Fruit fly (Drosophila melanogaster) whole organism, embryonic: ENCODE data around the gene CG13239.

Source experiments
- CG10267 ChIP-seq: fragments of 200-800 bp; sonication (Bioruptor generic); optimal IDR thresholded peaks from 2 replicates; lab custom pipeline; 2018; ENCODE audit warnings: missing biosample characterization, mild to moderate bottlenecking, missing genetic modification characterization, moderate library complexity
- CG11398 ChIP-seq: fragments of 200-800 bp; sonication (Bioruptor generic); optimal IDR thresholded peaks from 2 replicates; lab custom pipeline; 2016; ENCODE audit warnings: missing biosample characterization, missing genetic modification characterization
- CG14014 ChIP-seq: fragments of 200-800 bp; sonication (Bioruptor generic); IDR thresholded peaks from 2 replicates; pipeline ENCODE4 v1.3.6; 2022; ENCODE audit warnings: missing biosample characterization, missing genetic modification characterization
- CG15514 ChIP-seq: fragments of 200-800 bp; sonication (Bioruptor generic); optimal IDR thresholded peaks from 3 replicates; lab custom pipeline; 2017; ENCODE audit warnings: missing biosample characterization, missing genetic modification characterization, mild to moderate bottlenecking, moderate library complexity, missing genetic modification reagents
- CG16863 ChIP-seq: fragments of 200-800 bp; sonication (Bioruptor generic); optimal IDR thresholded peaks from 3 replicates; lab custom pipeline; 2016; ENCODE audit warnings: missing biosample characterization, missing genetic modification characterization
- CG17359 ChIP-seq: fragments of 200-800 bp; sonication (Bioruptor generic); optimal IDR thresholded peaks from 3 replicates; lab custom pipeline; 2018; ENCODE audit warnings: missing biosample characterization, mild to moderate bottlenecking, missing genetic modification characterization, moderate library complexity
- CG17802 ChIP-seq: fragments of 200-800 bp; sonication (Bioruptor generic); optimal IDR thresholded peaks from 2 replicates; lab custom pipeline; 2018; ENCODE audit warnings: missing biosample characterization, mild to moderate bottlenecking, missing genetic modification characterization, moderate library complexity
- CG3847 ChIP-seq: fragments of 200-800 bp; sonication (Bioruptor generic); IDR thresholded peaks from 2 replicates; pipeline ENCODE4 v1.3.6; 2022; ENCODE audit warnings: missing biosample characterization, missing genetic modification characterization
- CG4404 ChIP-seq: fragments of 200-800 bp; sonication (Bioruptor generic); IDR thresholded peaks from 2 replicates; pipeline ENCODE4 v1.3.6; 2022; ENCODE audit warnings: missing biosample characterization, missing genetic modification characterization
- CG4707 ChIP-seq: fragments of 200-800 bp; sonication (Bioruptor generic); optimal IDR thresholded peaks from 2 replicates; lab custom pipeline; 2018; ENCODE audit warnings: missing biosample characterization, mild to moderate bottlenecking, missing genetic modification characterization, moderate library complexity
- CG6765 ChIP-seq: fragments of 200-800 bp; sonication (Bioruptor generic); optimal IDR thresholded peaks from 3 replicates; lab custom pipeline; 2017; ENCODE audit warnings: missing biosample characterization, mild to moderate bottlenecking, missing genetic modification characterization
- CG6854 ChIP-seq: fragments of 200-800 bp; sonication (Bioruptor generic); optimal IDR thresholded peaks from 3 replicates; lab custom pipeline; 2017; ENCODE audit warnings: missing biosample characterization, mild to moderate bottlenecking, missing genetic modification characterization
- CG7786 ChIP-seq: fragments of 200-800 bp; sonication (Bioruptor generic); optimal IDR thresholded peaks from 2 replicates; lab custom pipeline; 2016; ENCODE audit warnings: missing biosample characterization, missing genetic modification characterization
- CG7963 ChIP-seq: fragments of 200-800 bp; sonication (Bioruptor generic); IDR thresholded peaks from 3 replicates; pipeline ENCODE4 v1.3.6; 2022; ENCODE audit warnings: missing biosample characterization, missing genetic modification characterization; ENCODE audit not compliant: partially characterized antibody
- CrebB ChIP-seq: fragments of 200-800 bp; sonication (Bioruptor generic); optimal IDR thresholded peaks from 3 replicates; lab custom pipeline; 2018; ENCODE audit warnings: missing biosample characterization, mild to moderate bottlenecking, missing genetic modification characterization
- Dip3 ChIP-seq: fragments of 200-800 bp; sonication (Bioruptor generic); optimal IDR thresholded peaks from 3 replicates; lab custom pipeline; 2016; ENCODE audit warnings: missing biosample characterization, missing genetic modification characterization
- ERR ChIP-seq: fragments of 200-800 bp; sonication (Bioruptor generic); optimal IDR thresholded peaks from 2 replicates; lab custom pipeline; 2016; ENCODE audit warnings: missing biosample characterization, missing genetic modification characterization
- Ets65A ChIP-seq: fragments of 200-800 bp; sonication (Bioruptor generic); peaks from one replicate; lab custom pipeline; 2016; ENCODE audit warnings: missing biosample characterization, missing genetic modification characterization
- HHEX ChIP-seq: fragments of 200-800 bp; sonication (Bioruptor generic); optimal IDR thresholded peaks from 3 replicates; lab custom pipeline; 2017; ENCODE audit warnings: missing biosample characterization, mild to moderate bottlenecking, missing genetic modification characterization, missing genetic modification reagents
- HLH4C ChIP-seq: fragments of 200-800 bp; sonication (Bioruptor generic); IDR thresholded peaks from 3 replicates; pipeline ENCODE4 v1.3.6; 2022; ENCODE audit warnings: missing biosample characterization, missing genetic modification characterization; ENCODE audit not compliant: partially characterized antibody
- HLHmδ ChIP-seq: fragments of 200-800 bp; sonication (Bioruptor generic); optimal IDR thresholded peaks from 2 replicates; lab custom pipeline; 2018; ENCODE audit warnings: missing biosample characterization, mild to moderate bottlenecking, missing genetic modification characterization, moderate library complexity
- Meics ChIP-seq: fragments of 200-800 bp; sonication (Bioruptor generic); optimal IDR thresholded peaks from 2 replicates; lab custom pipeline; 2017; ENCODE audit warnings: missing biosample characterization, mild to moderate bottlenecking, missing genetic modification characterization
- Pdp1 ChIP-seq, 2 experiments: fragments of 200-800 bp; sonication (Bioruptor generic); optimal IDR thresholded peaks; 3 replicates each; lab custom pipeline; 2016; ENCODE audit warnings: missing biosample characterization in 2 of 2, missing genetic modification characterization in 2 of 2, mild to moderate bottlenecking in 1 of 2, moderate library complexity in 1 of 2
- Poxn ChIP-seq: fragments of 200-800 bp; sonication (Bioruptor generic); IDR thresholded peaks from 2 replicates; pipeline ENCODE4 v1.3.6; 2022; ENCODE audit warnings: missing biosample characterization, missing genetic modification characterization
- Rfx ChIP-seq: fragments of 200-800 bp; sonication (Bioruptor generic); IDR thresholded peaks from 2 replicates; pipeline ENCODE4 v1.3.6; 2022; ENCODE audit warnings: missing biosample characterization, missing genetic modification characterization
- Sin3A ChIP-seq: fragments of >200 bp; optimal IDR thresholded peaks from 2 replicates; lab custom pipeline; 2018
- Trl ChIP-seq, 3 experiments: fragments of >200 bp in 2 of 3; fragments of 200-800 bp in 1 of 3; sonication (Bioruptor generic) in 1 of 3; optimal IDR thresholded peaks; 2 replicates in 1 of 3; 3 replicates in 2 of 3; lab custom pipeline; 2016 to 2017; ENCODE audit warnings: missing biosample characterization in 1 of 3, missing genetic modification characterization in 1 of 3
- chinmo ChIP-seq: fragments of 200-800 bp; sonication (Bioruptor generic); IDR thresholded peaks from 4 replicates; pipeline ENCODE4 v1.3.6; 2022; ENCODE audit warnings: missing biosample characterization, missing genetic modification characterization; ENCODE audit not compliant: partially characterized antibody
- ci ChIP-seq: fragments of 200-800 bp; sonication (Bioruptor generic); IDR thresholded peaks from 3 replicates; pipeline ENCODE4 v1.3.6; 2022; ENCODE audit warnings: missing biosample characterization, missing genetic modification characterization
- crp ChIP-seq, 2 experiments: fragments of 200-800 bp; sonication (Bioruptor generic); optimal IDR thresholded peaks; 2 replicates in 1 of 2; 3 replicates in 1 of 2; lab custom pipeline; 2017; ENCODE audit warnings: missing biosample characterization in 2 of 2, missing genetic modification characterization in 2 of 2, mild to moderate bottlenecking in 1 of 2, moderate library complexity in 1 of 2
- disco-r ChIP-seq: fragments of 200-800 bp; sonication (Bioruptor generic); optimal IDR thresholded peaks from 2 replicates; lab custom pipeline; 2016; ENCODE audit warnings: missing biosample characterization, missing genetic modification characterization
- dysf ChIP-seq: fragments of 200-800 bp; sonication (Bioruptor generic); IDR thresholded peaks from 3 replicates; pipeline ENCODE4 v1.3.6; 2022; ENCODE audit warnings: missing biosample characterization, missing genetic modification characterization
- gt ChIP-seq: fragments of 200-800 bp; sonication (Bioruptor generic); IDR thresholded peaks from 2 replicates; pipeline ENCODE4 v1.3.6; 2022; ENCODE audit warnings: missing biosample characterization, missing genetic modification characterization
- lola ChIP-seq, 3 experiments: fragments of >200 bp in 2 of 3; fragments of 200-800 bp in 1 of 3; sonication (Bioruptor generic) in 1 of 3; optimal IDR thresholded peaks; 2 replicates each; lab custom pipeline; 2017 to 2019; ENCODE audit warnings: missing biosample characterization in 3 of 3, missing genetic modification characterization in 3 of 3, mild to moderate bottlenecking in 1 of 3, moderate library complexity in 1 of 3
- nerfin-1 ChIP-seq: fragments of 200-800 bp; sonication (Bioruptor generic); optimal IDR thresholded peaks from 3 replicates; lab custom pipeline; 2019; ENCODE audit warnings: missing biosample characterization, mild to moderate bottlenecking, missing genetic modification characterization, moderate library complexity
- nmo ChIP-seq: fragments of 200-800 bp; sonication (Bioruptor generic); optimal IDR thresholded peaks from 2 replicates; lab custom pipeline; 2018; ENCODE audit warnings: missing biosample characterization, mild to moderate bottlenecking, missing genetic modification characterization, moderate library complexity
- odd ChIP-seq: fragments of 200-800 bp; sonication (Bioruptor generic); optimal IDR thresholded peaks from 2 replicates; lab custom pipeline; 2017; ENCODE audit warnings: missing biosample characterization, mild to moderate bottlenecking, missing genetic modification characterization
- onecut ChIP-seq: fragments of 200-800 bp; sonication (Bioruptor generic); IDR thresholded peaks from 2 replicates; pipeline ENCODE4 v1.3.6; 2022; ENCODE audit warnings: missing biosample characterization, missing genetic modification characterization
- pan ChIP-seq, 4 experiments: fragments of >200 bp in 3 of 4; fragments of 200-800 bp in 1 of 4; sonication (Bioruptor generic) in 1 of 4; optimal IDR thresholded peaks in 3 of 4; IDR thresholded peaks in 1 of 4; 2 replicates each; pipeline versions ENCODE4 v1.3.6 to Lab custom; 2017 to 2022; ENCODE audit warnings: missing biosample characterization in 2 of 4, missing genetic modification characterization in 2 of 4, mixed read lengths in 1 of 4
- phol ChIP-seq: fragments of 200-800 bp; sonication (Bioruptor generic); optimal IDR thresholded peaks from 3 replicates; lab custom pipeline; 2018; ENCODE audit warnings: missing biosample characterization, mild to moderate bottlenecking, missing genetic modification characterization, moderate library complexity
- pros ChIP-seq: fragments of 200-800 bp; sonication (Bioruptor generic); optimal IDR thresholded peaks from 3 replicates; lab custom pipeline; 2019; ENCODE audit warnings: missing biosample characterization, mild to moderate bottlenecking, missing genetic modification characterization, moderate library complexity
- sc ChIP-seq, 3 experiments: fragments of >200 bp in 2 of 3; fragments of 200-800 bp in 1 of 3; sonication (Bioruptor generic) in 1 of 3; optimal IDR thresholded peaks; 2 replicates in 2 of 3; 3 replicates in 1 of 3; lab custom pipeline; 2017; ENCODE audit warnings: mild to moderate bottlenecking in 1 of 3, missing biosample characterization in 1 of 3, missing genetic modification characterization in 1 of 3, missing genetic modification reagents in 1 of 3
- sd ChIP-seq: fragments of 200-800 bp; sonication (Bioruptor generic); optimal IDR thresholded peaks from 3 replicates; lab custom pipeline; 2018; ENCODE audit warnings: missing biosample characterization, mild to moderate bottlenecking, missing genetic modification characterization, moderate library complexity
- sens ChIP-seq: fragments of 200-800 bp; sonication (Bioruptor generic); peaks from one replicate; lab custom pipeline; 2016; ENCODE audit warnings: missing biosample characterization, missing genetic modification characterization
- slp2 ChIP-seq: fragments of 200-800 bp; sonication (Bioruptor generic); optimal IDR thresholded peaks from 2 replicates; lab custom pipeline; 2016; ENCODE audit warnings: missing biosample characterization, missing genetic modification characterization
- stwl ChIP-seq: fragments of 200-800 bp; sonication (Bioruptor generic); optimal IDR thresholded peaks from 3 replicates; lab custom pipeline; 2018; ENCODE audit warnings: missing biosample characterization, mild to moderate bottlenecking, missing genetic modification characterization, moderate library complexity
- yki ChIP-seq: fragments of >200 bp; optimal IDR thresholded peaks from 3 replicates; lab custom pipeline; 2018
- zfh2 ChIP-seq: fragments of 200-800 bp; sonication (Bioruptor generic); optimal IDR thresholded peaks from 2 replicates; lab custom pipeline; 2016; ENCODE audit warnings: missing biosample characterization, missing genetic modification characterization

CG13239 gene

DNA sequence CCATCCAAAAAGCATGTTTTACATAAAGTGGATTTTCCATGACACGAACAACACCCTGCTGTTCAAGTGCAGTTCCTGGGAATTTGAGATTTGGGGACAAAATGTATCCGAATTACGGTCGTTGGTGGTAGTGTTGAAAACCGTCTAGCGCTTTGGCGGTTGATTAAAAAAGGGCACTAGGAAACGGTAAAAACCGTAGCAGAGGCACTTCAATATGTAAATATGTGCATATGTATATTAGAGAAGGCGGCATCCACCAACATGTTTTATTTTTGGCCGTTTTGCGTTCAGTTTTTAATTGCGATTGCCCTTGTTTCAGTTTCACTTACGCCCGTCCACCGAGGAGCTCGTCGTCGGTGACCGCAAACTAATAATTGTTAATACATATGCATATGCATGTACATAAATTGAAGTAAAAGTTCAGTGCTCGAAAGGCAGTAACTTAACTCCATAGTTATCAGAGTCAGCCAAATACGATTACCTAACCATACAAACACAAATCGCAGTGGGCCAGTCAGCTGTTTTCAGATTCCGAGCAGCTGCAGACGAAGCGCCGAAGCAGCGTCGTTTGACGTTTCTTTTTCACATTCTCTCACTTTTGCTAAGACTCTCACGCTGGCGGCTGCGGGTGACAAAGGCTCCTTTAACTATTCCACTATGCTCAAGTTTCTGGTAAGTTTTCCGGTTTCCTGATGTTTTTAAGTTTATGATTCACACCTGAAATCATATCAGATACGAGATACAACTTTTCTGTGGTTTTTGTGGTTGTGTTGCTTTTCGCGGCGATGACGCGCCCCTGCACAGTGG is 3.9 kb downstream of the CG13239 start, which contains the start of gene CG33170 (continued):
- TF ChIP-seq CG4707: peak; percentile 61
- no peak for TF ChIP-seq slp2 (GFP tag; lab: Kevin White, UChicago)
- no peak for TF ChIP-seq ERR (GFP tag; lab: Kevin White, UChicago)
- TF ChIP-seq CG16863: no peak
- TF ChIP-seq Trl (optimal IDR thresholded peaks at IDR 0.05; lab: Kevin White, UChicago): peak; percentile 20 to 25
- TF ChIP-seq Trl (GFP tag; optimal IDR thresholded peaks at IDR 0.05; lab: Kevin White, UChicago): no peak
- TF ChIP-seq Sin3A (lab: Kevin White, UChicago): no peak
- TF ChIP-seq phol (tag; lab: Kevin White, UChicago): peak; percentile 9
- TF ChIP-seq CG10267 (tag; lab: Kevin White, UChicago): peak; percentile 47
- TF ChIP-seq pros (GFP tag; lab: Kevin White, UChicago): peak; percentile 31
- peak; percentile 1 for TF ChIP-seq Dip3 (GFP tag; lab: Kevin White, UChicago)
- TF ChIP-seq CG6854 (GFP tag; lab: Kevin White, UChicago): no peak
- 0 out of 4 replicates have a peak, but pooled peaks have one; percentile 29 for TF ChIP-seq chinmo (GFP tag; lab: Robert Waterston, UW)
- TF ChIP-seq onecut (GFP tag; lab: Robert Waterston, UW): peak; percentile 41; the same call in 1 of the 2 replicates
- TF ChIP-seq CG7963 (GFP tag; lab: Robert Waterston, UW): 0 out of 3 replicates have a peak, but pooled peaks have one; percentile 7
- no peak for TF ChIP-seq disco-r (GFP tag; lab: Kevin White, UChicago)
- TF ChIP-seq sd (tag; lab: Kevin White, UChicago): peak; percentile 66
- TF ChIP-seq sc (optimal IDR thresholded peaks at IDR 0.05; lab: Kevin White, UChicago): no peak
- peak; percentile 22 for TF ChIP-seq sc (GFP tag; optimal IDR thresholded peaks at IDR 0.05; lab: Kevin White, UChicago)
- TF ChIP-seq zfh2 (GFP tag; lab: Kevin White, UChicago): no peak
- peak; percentile 12 for TF ChIP-seq CG6765
- no peak for TF ChIP-seq CG7786 (GFP tag; lab: Kevin White, UChicago)
- 0 out of 3 replicates have a peak, but pooled peaks have one; percentile 36 for TF ChIP-seq HLH4C
- no peak for TF ChIP-seq pan (optimal IDR thresholded peaks at IDR 0.05; lab: Kevin White, UChicago)
- no peak for TF ChIP-seq pan (GFP tag; optimal IDR thresholded peaks at IDR 0.05 in 1 of 2, IDR thresholded peaks at IDR 0.05 in 1 of 2)
- 0 out of 3 replicates have a peak, but pooled peaks have one; percentile 68 for TF ChIP-seq ci (GFP tag; lab: Robert Waterston, UW)
- peak; percentile 45 for TF ChIP-seq CG15514 (GFP tag; lab: Kevin White, UChicago)
- peak in 1 of 2 experiments; percentile 84 for TF ChIP-seq crp (GFP tag; optimal IDR thresholded peaks at IDR 0.05; lab: Kevin White, UChicago)
- no peak for TF ChIP-seq gt (GFP tag; lab: Robert Waterston, UW)
- peak; percentile 80 for TF ChIP-seq sens
- no peak for TF ChIP-seq CG11398 (GFP tag; lab: Kevin White, UChicago)
- peak; percentile 82 for TF ChIP-seq Ets65A (GFP tag; lab: Kevin White, UChicago)
- no peak for TF ChIP-seq yki (lab: Kevin White, UChicago)
- TF ChIP-seq dysf: peak; percentile 31; the same call in 1 of the 3 replicates
- TF ChIP-seq Pdp1 (GFP tag; optimal IDR thresholded peaks at IDR 0.05; lab: Kevin White, UChicago): peak in 1 of 2 experiments; percentile 98
- TF ChIP-seq odd (GFP tag; lab: Kevin White, UChicago): no peak

dm6 chr3L:22865061-22865418 is 4.5 kb downstream of the CG13239 start:
- TF ChIP-seq HHEX (GFP tag; lab: Kevin White, UChicago) (peak; percentile 68), CG14014 (GFP tag; lab: Robert Waterston, UW) (peak; percentile 69), CrebB (tag; lab: Kevin White, UChicago) (no peak), lola (GFP tag; optimal IDR thresholded peaks at IDR 0.05; lab: Kevin White, UChicago) (no peak), Rfx (GFP tag; lab: Robert Waterston, UW) (peak; percentile 73), nmo (GFP tag; lab: Kevin White, UChicago) (peak; percentile 78), nerfin-1 (peak; percentile 55), CG17802 (tag; lab: Kevin White, UChicago) (no peak), stwl (tag; lab: Kevin White, UChicago) (no peak), CG17359 (tag; lab: Kevin White, UChicago) (peak; percentile 74), Poxn (no peak), Meics (GFP tag; lab: Kevin White, UChicago) (peak; percentile 70), CG4404 (GFP tag; lab: Robert Waterston, UW) (no peak), CG3847 (GFP tag; lab: Robert Waterston, UW) (peak; percentile 70), HLHmδ (no peak)
